Worm (Caenorhabditis elegans): ENCODE results near the gene abts-4.

Gene abts-4

ce11 chrX:6750145-6750544 is 11.4 kb downstream of the abts-4 start:
- no peak for TF ChIP-seq pha-2 (tag; optimal IDR thresholded peaks at IDR 0.05)
- peak; percentile 32 for TF ChIP-seq F13H6.1 (tag; optimal IDR thresholded peaks at IDR 0.05)
- peak; percentile 79 for TF ChIP-seq ceh-18 (tag; optimal IDR thresholded peaks at IDR 0.05)
- TF ChIP-seq ama-1 (optimal IDR thresholded peaks at IDR 0.05): no peak
- TF ChIP-seq hlh-8 (tag; optimal IDR thresholded peaks at IDR 0.05): no peak
- peak; percentile 7 for TF ChIP-seq elt-2 (tag; optimal IDR thresholded peaks at IDR 0.05)
- TF ChIP-seq ets-4 (tag; optimal IDR thresholded peaks at IDR 0.05): peak; percentile 69
- TF ChIP-seq dve-1 (tag; optimal IDR thresholded peaks at IDR 0.05): peak; percentile 50
- TF ChIP-seq unc-55 (GFP tag; optimal IDR thresholded peaks at IDR 0.05): peak; percentile 26
- peak; percentile 48 for TF ChIP-seq nfya-1 (tag; optimal IDR thresholded peaks at IDR 0.05)
- peak; percentile 11 for TF ChIP-seq hlh-30 (tag; optimal IDR thresholded peaks at IDR 0.05; ENCODE audit: insufficient read depth)
- TF ChIP-seq pqm-1 (tag; optimal IDR thresholded peaks at IDR 0.05): peak; percentile 70
- TF ChIP-seq syd-9 (tag; optimal IDR thresholded peaks at IDR 0.05): no peak
- peak; percentile 4 for TF ChIP-seq K09A11.1 (tag; optimal IDR thresholded peaks at IDR 0.05; ENCODE audit: insufficient read depth)

DNA sequence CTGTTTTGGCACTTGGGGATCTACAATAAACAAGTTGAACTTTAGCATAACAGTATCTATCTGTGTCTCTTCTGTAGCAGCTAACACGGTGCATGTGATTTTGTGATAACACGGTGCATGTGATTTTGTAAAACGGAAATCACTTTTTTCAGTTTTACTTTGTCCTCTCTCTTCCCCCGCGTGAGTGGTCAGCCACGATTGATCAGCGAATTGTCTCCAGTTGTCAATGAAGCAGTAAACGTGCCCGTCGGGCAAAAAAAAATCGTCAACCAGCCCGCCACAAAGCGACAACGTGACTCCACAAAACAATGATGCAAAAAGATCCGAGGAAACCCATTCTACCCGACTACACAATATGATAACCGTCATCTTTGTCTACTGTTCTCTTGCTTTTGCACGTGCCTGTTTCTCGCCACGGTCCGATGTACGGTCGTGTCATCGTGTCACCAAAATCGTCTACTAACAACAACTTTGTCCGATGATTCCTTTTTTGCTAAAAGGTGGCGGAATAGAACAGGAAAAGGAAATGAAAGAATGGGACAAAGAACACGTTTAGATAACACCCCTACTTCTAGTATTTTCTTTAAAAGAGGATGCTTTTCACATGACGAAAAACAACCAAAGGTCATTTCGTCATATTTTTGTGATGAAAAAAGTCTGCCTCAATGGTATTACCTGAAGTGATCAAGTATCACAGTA is 12.3 kb downstream of the abts-4 start:
- TF ChIP-seq unc-42 (tag; optimal IDR thresholded peaks at IDR 0.05): no peak
- TF ChIP-seq ceh-2 (tag; optimal IDR thresholded peaks at IDR 0.05): no peak
- TF ChIP-seq ttx-3 (tag; optimal IDR thresholded peaks at IDR 0.05): no peak
- peak; percentile 1 for TF ChIP-seq pqm-1 (tag; optimal IDR thresholded peaks at IDR 0.05)
- TF ChIP-seq Y22D7AL.16 (tag; optimal IDR thresholded peaks at IDR 0.05): no peak
- TF ChIP-seq fkh-10 (GFP tag; optimal IDR thresholded peaks at IDR 0.05): no peak
- no peak for TF ChIP-seq hlh-6 (tag; optimal IDR thresholded peaks at IDR 0.05)

ce11 chrX:6747906-6748356 is 13.6 kb downstream of the abts-4 start:
- no peak for TF ChIP-seq hlh-8 (tag; optimal IDR thresholded peaks at IDR 0.05)
- TF ChIP-seq pqm-1 (tag; optimal IDR thresholded peaks at IDR 0.05): peak; percentile 22
- TF ChIP-seq sox-2 (GFP tag; IDR thresholded peaks at IDR 0.05): no peak

ce11 chrX:6746849-6747248 is 14.7 kb downstream of the abts-4 start:
- TF ChIP-seq ceh-19 (GFP tag; optimal IDR thresholded peaks at IDR 0.05) (no peak), gmeb-2 (tag; optimal IDR thresholded peaks at IDR 0.05) (no peak), fax-1 (tag; optimal IDR thresholded peaks at IDR 0.05) (no peak), sox-4 (tag; optimal IDR thresholded peaks at IDR 0.05) (no peak), ceh-34 (tag; optimal IDR thresholded peaks at IDR 0.05) (peak; percentile 53), hlh-6 (tag; optimal IDR thresholded peaks at IDR 0.05) (no peak), nhr-11 (tag; optimal IDR thresholded peaks at IDR 0.05) (no peak), K02D7.2 (tag; optimal IDR thresholded peaks at IDR 0.05) (no peak)

ce11 chrX:6745515-6745914 is 16.0 kb downstream of the abts-4 start:
- TF ChIP-seq C08G9.2 (tag; optimal IDR thresholded peaks at IDR 0.05) (no peak), hlh-8 (tag; optimal IDR thresholded peaks at IDR 0.05) (no peak), ahr-1 (tag; optimal IDR thresholded peaks at IDR 0.05) (no peak), pros-1 (tag; optimal IDR thresholded peaks at IDR 0.05) (no peak), pqm-1 (tag; optimal IDR thresholded peaks at IDR 0.05) (no peak)

- peak; percentile 5 for TF ChIP-seq ceh-19 (GFP tag; optimal IDR thresholded peaks at IDR 0.05)
- no peak for TF ChIP-seq pax-1 (tag; optimal IDR thresholded peaks at IDR 0.05)
- TF ChIP-seq unc-42 (tag; optimal IDR thresholded peaks at IDR 0.05): peak; percentile 63
Measured at ce11 chrX:6744978-6745377, 16.6 kb downstream of the abts-4 start.

All from whole organism, late embryonic.